Fruit fly (Drosophila melanogaster) whole organism, prepupa: ENCODE data around the gene lectin-30A.

Experiments
- CG15336 ChIP-seq: fragments of 200-800 bp; sonication (Bioruptor generic); IDR thresholded peaks from 2 replicates; pipeline ENCODE4 v1.3.6; 2022; ENCODE audit warnings: missing biosample characterization, missing genetic modification characterization
- CG1621 ChIP-seq: fragments of 200-800 bp; sonication (Bioruptor generic); optimal IDR thresholded peaks from 3 replicates; lab custom pipeline; 2018; ENCODE audit warnings: missing biosample characterization, mild to moderate bottlenecking, missing genetic modification characterization
- CG16779 ChIP-seq: fragments of 200-800 bp; sonication (Bioruptor generic); optimal IDR thresholded peaks from 3 replicates; lab custom pipeline; 2017; ENCODE audit warnings: missing biosample characterization, mild to moderate bottlenecking, missing genetic modification characterization
- CG31627 ChIP-seq: fragments of 200-800 bp; sonication (Bioruptor generic); optimal IDR thresholded peaks from 3 replicates; lab custom pipeline; 2016; ENCODE audit warnings: missing biosample characterization, missing genetic modification characterization
- Ets96B ChIP-seq: fragments of 200-800 bp; optimal IDR thresholded peaks from 2 replicates; lab custom pipeline; 2019; ENCODE audit warnings: missing biosample characterization, mild to moderate bottlenecking, missing genetic modification characterization, moderate library complexity
- net ChIP-seq: fragments of 200-800 bp; sonication (Bioruptor generic); optimal IDR thresholded peaks from 3 replicates; lab custom pipeline; 2016; ENCODE audit warnings: missing biosample characterization, missing genetic modification characterization
- pdm3 ChIP-seq: fragments of 200-800 bp; sonication (Bioruptor generic); optimal IDR thresholded peaks from 3 replicates; lab custom pipeline; 2016; ENCODE audit warnings: missing biosample characterization, missing genetic modification characterization

dm6 chr2L:9234104-9234503, 20.6 kb downstream of the lectin-30A start:
- TF ChIP-seq CG1621 (tag; lab: Kevin White, UChicago) (no peak), net (GFP tag; lab: Kevin White, UChicago) (no peak), Ets96B (no peak), CG15336 (GFP tag; lab: Robert Waterston, UW) (no peak), CG16779 (tag; lab: Kevin White, UChicago) (no peak), CG31627 (GFP tag; lab: Kevin White, UChicago) (no peak), pdm3 (GFP tag; lab: Kevin White, UChicago) (no peak)
